Fruit fly (Drosophila melanogaster) whole organism, embryonic: ENCODE results near the gene IntS6.

Experiments
- Aef1 ChIP-seq: fragments of 200-800 bp; sonication (Bioruptor generic); IDR thresholded peaks from 3 replicates; pipeline ENCODE4 v1.3.6; 2022; ENCODE audit warnings: missing biosample characterization, missing genetic modification characterization
- Bgb ChIP-seq: fragments of 200-800 bp; sonication (Bioruptor generic); IDR thresholded peaks from 2 replicates; pipeline ENCODE4 v1.3.6; 2022; ENCODE audit warnings: missing biosample characterization, missing genetic modification characterization; ENCODE audit not compliant: partially characterized antibody
- C15 ChIP-seq: fragments of 200-800 bp; sonication (Bioruptor generic); IDR thresholded peaks from 3 replicates; pipeline ENCODE4 v1.3.6; 2022; ENCODE audit warnings: missing biosample characterization, missing genetic modification characterization
- CG10431 ChIP-seq: fragments of 200-800 bp; sonication (Bioruptor generic); optimal IDR thresholded peaks from 3 replicates; lab custom pipeline; 2018; ENCODE audit warnings: missing biosample characterization, mild to moderate bottlenecking, missing genetic modification characterization
- CG14710 ChIP-seq: fragments of 200-800 bp; sonication (Bioruptor generic); optimal IDR thresholded peaks from 3 replicates; lab custom pipeline; 2019; ENCODE audit warnings: missing biosample characterization, mild to moderate bottlenecking, missing genetic modification characterization, moderate library complexity
- CG17568 ChIP-seq: fragments of 200-800 bp; sonication (Bioruptor generic); optimal IDR thresholded peaks from 2 replicates; lab custom pipeline; 2018; ENCODE audit warnings: missing biosample characterization, mild to moderate bottlenecking, missing genetic modification characterization, moderate library complexity
- CG18262 ChIP-seq: fragments of 200-800 bp; optimal IDR thresholded peaks from 3 replicates; lab custom pipeline; 2019; ENCODE audit warnings: missing biosample characterization, mild to moderate bottlenecking, missing genetic modification characterization, moderate library complexity
- CG1832 ChIP-seq: fragments of 200-800 bp; sonication (Bioruptor generic); optimal IDR thresholded peaks from 2 replicates; lab custom pipeline; 2017; ENCODE audit warnings: missing biosample characterization, mild to moderate bottlenecking, missing genetic modification characterization, inconsistent platforms
- CG2129 ChIP-seq: fragments of 200-800 bp; sonication (Bioruptor generic); IDR thresholded peaks from 2 replicates; pipeline ENCODE4 v1.3.6; 2022; ENCODE audit warnings: missing biosample characterization, missing genetic modification characterization; ENCODE audit not compliant: partially characterized antibody
- CG2678 ChIP-seq: fragments of 200-800 bp; sonication (Bioruptor generic); optimal IDR thresholded peaks from 3 replicates; lab custom pipeline; 2019; ENCODE audit warnings: missing biosample characterization, mild to moderate bottlenecking, missing genetic modification characterization, moderate library complexity
- CG4707 ChIP-seq: fragments of 200-800 bp; sonication (Bioruptor generic); optimal IDR thresholded peaks from 2 replicates; lab custom pipeline; 2018; ENCODE audit warnings: missing biosample characterization, mild to moderate bottlenecking, missing genetic modification characterization, moderate library complexity
- Dek ChIP-seq: fragments of 200-800 bp; sonication (Bioruptor generic); optimal IDR thresholded peaks from 3 replicates; lab custom pipeline; 2019; ENCODE audit warnings: missing biosample characterization, mild to moderate bottlenecking, missing genetic modification characterization, moderate library complexity
- Dip3 ChIP-seq: fragments of 200-800 bp; sonication (Bioruptor generic); optimal IDR thresholded peaks from 3 replicates; lab custom pipeline; 2016; ENCODE audit warnings: missing biosample characterization, missing genetic modification characterization
- Fer3 ChIP-seq: fragments of 200-800 bp; sonication (Bioruptor generic); optimal IDR thresholded peaks from 2 replicates; lab custom pipeline; 2018; ENCODE audit warnings: missing biosample characterization, mild to moderate bottlenecking, missing genetic modification characterization, moderate library complexity
- H2.0 ChIP-seq: fragments of 200-800 bp; sonication (Bioruptor generic); IDR thresholded peaks from 2 replicates; pipeline ENCODE4 v1.3.6; 2022; ENCODE audit warnings: missing biosample characterization, missing genetic modification characterization
- HLH3B ChIP-seq: fragments of 200-800 bp; sonication (Bioruptor generic); IDR thresholded peaks from 2 replicates; pipeline ENCODE4 v1.3.6; 2022; ENCODE audit warnings: missing biosample characterization, missing genetic modification characterization
- Hey ChIP-seq: fragments of 200-800 bp; sonication (Bioruptor generic); optimal IDR thresholded peaks from 3 replicates; lab custom pipeline; 2018; ENCODE audit warnings: missing biosample characterization, mild to moderate bottlenecking, missing genetic modification characterization
- Hr51 ChIP-seq, 2 experiments: fragments of 200-800 bp; sonication (Bioruptor generic); optimal IDR thresholded peaks; 2 replicates in 1 of 2; 3 replicates in 1 of 2; lab custom pipeline; 2016 to 2018; ENCODE audit warnings: missing biosample characterization in 2 of 2, missing genetic modification characterization in 2 of 2, mild to moderate bottlenecking in 1 of 2, moderate library complexity in 1 of 2
- Lim3 ChIP-seq: fragments of 200-800 bp; sonication (Bioruptor generic); IDR thresholded peaks from 2 replicates; pipeline ENCODE4 v1.3.6; 2022; ENCODE audit warnings: missing biosample characterization, missing genetic modification characterization
- MBD-R2 ChIP-seq: fragments of 200-800 bp; sonication (Bioruptor generic); IDR thresholded peaks from 2 replicates; pipeline ENCODE4 v1.3.6; 2022; ENCODE audit warnings: missing biosample characterization, missing genetic modification characterization
- Sin3A ChIP-seq: fragments of >200 bp; optimal IDR thresholded peaks from 2 replicates; lab custom pipeline; 2018
- Trl ChIP-seq, 3 experiments: fragments of >200 bp in 2 of 3; fragments of 200-800 bp in 1 of 3; sonication (Bioruptor generic) in 1 of 3; optimal IDR thresholded peaks; 2 replicates in 1 of 3; 3 replicates in 2 of 3; lab custom pipeline; 2016 to 2017; ENCODE audit warnings: missing biosample characterization in 1 of 3, missing genetic modification characterization in 1 of 3
- Vsx1 ChIP-seq: fragments of 200-800 bp; sonication (Bioruptor generic); optimal IDR thresholded peaks from 2 replicates; lab custom pipeline; 2017; ENCODE audit warnings: missing biosample characterization, mild to moderate bottlenecking, missing genetic modification characterization, missing genetic modification reagents
- Xbp1 ChIP-seq: fragments of 200-800 bp; sonication (Bioruptor generic); optimal IDR thresholded peaks from 3 replicates; lab custom pipeline; 2016; ENCODE audit warnings: missing biosample characterization, mild to moderate bottlenecking, missing genetic modification characterization
- aop ChIP-seq: fragments of 200-800 bp; sonication (Bioruptor generic); IDR thresholded peaks from 2 replicates; pipeline ENCODE4 v1.3.6; 2022; ENCODE audit warnings: missing biosample characterization, missing genetic modification characterization
- ato ChIP-seq: fragments of 200-800 bp; sonication (Bioruptor generic); IDR thresholded peaks from 2 replicates; pipeline ENCODE4 v1.3.6; 2022; ENCODE audit warnings: missing biosample characterization, missing genetic modification characterization; ENCODE audit not compliant: partially characterized antibody
- bcd ChIP-seq: fragments of 200-800 bp; sonication (Bioruptor generic); optimal IDR thresholded peaks from 2 replicates; lab custom pipeline; 2017; ENCODE audit warnings: missing biosample characterization, mild to moderate bottlenecking, missing genetic modification characterization
- dysf ChIP-seq: fragments of 200-800 bp; sonication (Bioruptor generic); IDR thresholded peaks from 3 replicates; pipeline ENCODE4 v1.3.6; 2022; ENCODE audit warnings: missing biosample characterization, missing genetic modification characterization
- emc ChIP-seq: fragments of 200-800 bp; sonication (Bioruptor generic); optimal IDR thresholded peaks from 2 replicates; lab custom pipeline; 2016; ENCODE audit warnings: missing biosample characterization, missing genetic modification characterization
- fu2 ChIP-seq: fragments of 200-800 bp; sonication (Bioruptor generic); optimal IDR thresholded peaks from 2 replicates; lab custom pipeline; 2016; ENCODE audit warnings: missing biosample characterization, missing genetic modification characterization
- gcm ChIP-seq: fragments of 200-800 bp; sonication (Bioruptor generic); optimal IDR thresholded peaks from 2 replicates; lab custom pipeline; 2019; ENCODE audit warnings: missing biosample characterization, mild to moderate bottlenecking, missing genetic modification characterization, moderate library complexity
- gro ChIP-seq: fragments of 200-800 bp; sonication (Bioruptor generic); optimal IDR thresholded peaks from 2 replicates; lab custom pipeline; 2016; ENCODE audit warnings: missing biosample characterization, missing genetic modification characterization
- gsb ChIP-seq: fragments of 200-800 bp; sonication (Bioruptor generic); IDR thresholded peaks from 2 replicates; pipeline ENCODE4 v1.3.6; 2022; ENCODE audit warnings: missing biosample characterization, missing genetic modification characterization
- hbn ChIP-seq: fragments of 200-800 bp; sonication (Bioruptor generic); IDR thresholded peaks from 2 replicates; pipeline ENCODE4 v1.3.6; 2022; ENCODE audit warnings: missing biosample characterization, missing genetic modification characterization; ENCODE audit not compliant: partially characterized antibody
- hkb ChIP-seq, 2 experiments: fragments of 200-800 bp in 1 of 2; fragments of >200 bp in 1 of 2; sonication (Bioruptor generic) in 1 of 2; IDR thresholded peaks in 1 of 2; optimal IDR thresholded peaks in 1 of 2; 2 replicates each; pipeline versions ENCODE4 v1.3.6 to Lab custom; 2017 to 2022; ENCODE audit warnings: missing biosample characterization in 1 of 2, missing genetic modification characterization in 1 of 2
- hth ChIP-seq: fragments of >200 bp; optimal IDR thresholded peaks from 2 replicates; lab custom pipeline; 2017; ENCODE audit warnings: inconsistent platforms
- ind ChIP-seq: fragments of 200-800 bp; sonication (Bioruptor generic); optimal IDR thresholded peaks from 3 replicates; lab custom pipeline; 2016; ENCODE audit warnings: missing biosample characterization, missing genetic modification characterization
- inv ChIP-seq: fragments of 200-800 bp; sonication (Bioruptor generic); IDR thresholded peaks from 2 replicates; pipeline ENCODE4 v1.3.6; 2022; ENCODE audit warnings: missing biosample characterization, missing genetic modification characterization; ENCODE audit not compliant: partially characterized antibody
- mam ChIP-seq: fragments of 200-800 bp; sonication (Bioruptor generic); optimal IDR thresholded peaks from 3 replicates; lab custom pipeline; 2016; ENCODE audit warnings: missing biosample characterization, missing genetic modification characterization
- pan ChIP-seq, 4 experiments: fragments of >200 bp in 3 of 4; fragments of 200-800 bp in 1 of 4; sonication (Bioruptor generic) in 1 of 4; optimal IDR thresholded peaks in 3 of 4; IDR thresholded peaks in 1 of 4; 2 replicates each; pipeline versions ENCODE4 v1.3.6 to Lab custom; 2017 to 2022; ENCODE audit warnings: missing biosample characterization in 2 of 4, missing genetic modification characterization in 2 of 4, mixed read lengths in 1 of 4
- pfk ChIP-seq: fragments of 200-800 bp; sonication (Bioruptor generic); optimal IDR thresholded peaks from 2 replicates; lab custom pipeline; 2018; ENCODE audit warnings: missing biosample characterization, mild to moderate bottlenecking, missing genetic modification characterization, moderate library complexity
- pho ChIP-seq: fragments of 200-800 bp; sonication (Bioruptor generic); optimal IDR thresholded peaks from 2 replicates; lab custom pipeline; 2016; ENCODE audit warnings: missing biosample characterization, missing genetic modification characterization
- pum ChIP-seq: fragments of 200-800 bp; sonication (Bioruptor generic); optimal IDR thresholded peaks from 2 replicates; lab custom pipeline; 2016; ENCODE audit warnings: missing biosample characterization, missing genetic modification characterization
- scrt ChIP-seq: fragments of 200-800 bp; sonication (Bioruptor generic); optimal IDR thresholded peaks from 2 replicates; lab custom pipeline; 2018; ENCODE audit warnings: missing biosample characterization, mild to moderate bottlenecking, missing genetic modification characterization, moderate library complexity
- sob ChIP-seq: fragments of 200-800 bp; sonication (Bioruptor generic); IDR thresholded peaks from 2 replicates; pipeline ENCODE4 v1.3.6; 2022; ENCODE audit warnings: missing biosample characterization, missing genetic modification characterization
- tgo ChIP-seq: fragments of 200-800 bp; sonication (Bioruptor generic); IDR thresholded peaks from 3 replicates; pipeline ENCODE4 v1.3.6; 2022; ENCODE audit warnings: missing biosample characterization, missing genetic modification characterization
- tna ChIP-seq: fragments of 200-800 bp; sonication (Bioruptor generic); IDR thresholded peaks from 2 replicates; pipeline ENCODE4 v1.3.6; 2022; ENCODE audit warnings: missing biosample characterization, missing genetic modification characterization; ENCODE audit not compliant: partially characterized antibody
- unpg ChIP-seq: fragments of 200-800 bp; sonication (Bioruptor generic); optimal IDR thresholded peaks from 3 replicates; lab custom pipeline; 2018; ENCODE audit warnings: missing biosample characterization, mild to moderate bottlenecking, missing genetic modification characterization, moderate library complexity

The IntS6 gene

dm6 chrX:5737676-5738220 is 9.3 kb downstream of the IntS6 start, which contains the start of gene Snx27 (continued):
- peak; percentile 60; the same call in 2 of the 3 replicates for TF ChIP-seq dysf (GFP tag; lab: Robert Waterston, UW)
- peak; percentile 99 for TF ChIP-seq hbn (GFP tag; lab: Robert Waterston, UW)
- TF ChIP-seq CG4707 (GFP tag; lab: Kevin White, UChicago): peak; percentile 32
- peak; percentile 4 for TF ChIP-seq emc (GFP tag; lab: Kevin White, UChicago)
- no peak for TF ChIP-seq Lim3 (GFP tag; lab: Robert Waterston, UW)
- peak; percentile 73 for TF ChIP-seq pho (GFP tag; lab: Kevin White, UChicago)
- peak; percentile 83 for TF ChIP-seq gro (GFP tag; lab: Kevin White, UChicago)
- TF ChIP-seq tna (GFP tag; lab: Robert Waterston, UW): peak; percentile 99
- TF ChIP-seq Fer3 (tag; lab: Kevin White, UChicago): peak; percentile 9
- no peak for TF ChIP-seq pan (optimal IDR thresholded peaks at IDR 0.05; lab: Kevin White, UChicago)
- peak in 1 of 2 experiments; percentile 5 for TF ChIP-seq pan (GFP tag; optimal IDR thresholded peaks at IDR 0.05 in 1 of 2, IDR thresholded peaks at IDR 0.05 in 1 of 2)
- peak; percentile 17; the same call in 1 of the 2 replicates for TF ChIP-seq H2.0 (GFP tag; lab: Robert Waterston, UW)
- peak; percentile 53 for TF ChIP-seq Xbp1 (GFP tag; lab: Kevin White, UChicago)
- TF ChIP-seq scrt: no peak
- peak; percentile 11 for TF ChIP-seq unpg (GFP tag; lab: Kevin White, UChicago)
- TF ChIP-seq aop: no peak
- peak; percentile 11 for TF ChIP-seq CG2678 (tag; lab: Kevin White, UChicago)
- TF ChIP-seq gcm (GFP tag; lab: Kevin White, UChicago): peak; percentile 31
- TF ChIP-seq mam: peak; percentile 73
- TF ChIP-seq bcd (GFP tag; lab: Kevin White, UChicago): peak; percentile 53
- no peak for TF ChIP-seq CG1832 (GFP tag; lab: Kevin White, UChicago)
- no peak for TF ChIP-seq Hey (tag; lab: Kevin White, UChicago)
- peak; percentile 13 for TF ChIP-seq pum (GFP tag; lab: Kevin White, UChicago)
- peak; percentile 34; the same call in 1 of the 2 replicates for TF ChIP-seq HLH3B
- peak; percentile 18 for TF ChIP-seq pfk (GFP tag; lab: Kevin White, UChicago)
- TF ChIP-seq CG14710 (tag; lab: Kevin White, UChicago): peak; percentile 66
- peak; percentile 4 for TF ChIP-seq ind
- peak; percentile 6 for TF ChIP-seq CG18262
- peak; percentile 46 for TF ChIP-seq CG10431 (GFP tag; lab: Kevin White, UChicago)
- peak; percentile 36; the same call in 1 of the 3 replicates for TF ChIP-seq Aef1 (GFP tag; lab: Robert Waterston, UW)
- TF ChIP-seq sob (GFP tag; lab: Robert Waterston, UW): peak; percentile 86
- TF ChIP-seq fu2 (GFP tag; lab: Kevin White, UChicago): peak; percentile 16
- TF ChIP-seq Sin3A (lab: Kevin White, UChicago): peak; percentile 76
- TF ChIP-seq hkb (optimal IDR thresholded peaks at IDR 0.05; lab: Kevin White, UChicago): no peak
- TF ChIP-seq hkb (GFP tag; IDR thresholded peaks at IDR 0.05; lab: Robert Waterston, UW): peak; percentile 14; the same call in 1 of the 2 replicates
- peak; percentile 20 for TF ChIP-seq Dip3
- peak; percentile 19 for TF ChIP-seq CG17568
- no peak for TF ChIP-seq C15
- no peak for TF ChIP-seq tgo (GFP tag; lab: Robert Waterston, UW)
- peak; percentile 100 for TF ChIP-seq Bgb (GFP tag; lab: Robert Waterston, UW)
- TF ChIP-seq gsb (GFP tag; lab: Robert Waterston, UW): no peak
- TF ChIP-seq Trl (optimal IDR thresholded peaks at IDR 0.05; lab: Kevin White, UChicago): no peak
- peak; percentile 70 for TF ChIP-seq Trl (GFP tag; optimal IDR thresholded peaks at IDR 0.05; lab: Kevin White, UChicago)
- TF ChIP-seq MBD-R2 (GFP tag; lab: Robert Waterston, UW): peak; percentile 47
- peak; percentile 100 for TF ChIP-seq ato
- TF ChIP-seq hth: no peak
- peak; percentile 99 for TF ChIP-seq inv (GFP tag; lab: Robert Waterston, UW)
- TF ChIP-seq Dek (tag; lab: Kevin White, UChicago): peak; percentile 47
- TF ChIP-seq CG2129 (GFP tag; lab: Robert Waterston, UW): peak; percentile 96
- TF ChIP-seq Vsx1: peak; percentile 14
- peak in 1 of 2 experiments; percentile 50 for TF ChIP-seq Hr51 (GFP tag; optimal IDR thresholded peaks at IDR 0.05; lab: Kevin White, UChicago)
